Worm (Caenorhabditis elegans) whole organism, L3 larva: Measurements from ENCODE around the gene fbxc-25.

ENCODE experiments used
- R02D3.7 ChIP-seq: fragments of 150-350 bp; optimal IDR thresholded peaks from 2 replicates; lab custom pipeline; 2014; ENCODE audit warnings: missing biosample characterization, missing genetic modification characterization
- ZK546.5 ChIP-seq: sonication (generic microtip); optimal IDR thresholded peaks from 2 replicates; lab custom pipeline; 2017; ENCODE audit warnings: missing biosample characterization, missing genetic modification characterization
- aly-2 ChIP-seq: fragments of 150-350 bp; optimal IDR thresholded peaks from 2 replicates; lab custom pipeline; 2014; ENCODE audit warnings: missing biosample characterization, missing genetic modification characterization
- ama-1 ChIP-seq: fragments of 150-350 bp; optimal IDR thresholded peaks from 2 replicates; lab custom pipeline; 2018
- ceh-16 ChIP-seq: sonication (generic microtip); optimal IDR thresholded peaks from 2 replicates; lab custom pipeline; 2017; ENCODE audit warnings: missing biosample characterization, missing genetic modification characterization
- ceh-28 ChIP-seq: fragments of 150-350 bp; optimal IDR thresholded peaks from 2 replicates; lab custom pipeline; 2014; ENCODE audit warnings: missing biosample characterization, missing genetic modification reagents, missing genetic modification characterization
- ceh-82 ChIP-seq: fragments of 150-350 bp; optimal IDR thresholded peaks from 2 replicates; lab custom pipeline; 2014; ENCODE audit warnings: missing biosample characterization, missing genetic modification characterization
- ceh-9 ChIP-seq: sonication (generic microtip); optimal IDR thresholded peaks from 2 replicates; lab custom pipeline; 2018; ENCODE audit warnings: missing biosample characterization, missing genetic modification characterization
- egl-27 ChIP-seq: sonication (generic microtip); optimal IDR thresholded peaks from 4 replicates; lab custom pipeline; 2017; ENCODE audit warnings: missing biosample characterization, missing genetic modification reagents, missing genetic modification characterization
- egl-5 ChIP-seq: fragments of 150-350 bp; optimal IDR thresholded peaks from 2 replicates; lab custom pipeline; 2017; ENCODE audit warnings: missing biosample characterization, missing genetic modification reagents, missing genetic modification characterization, inconsistent platforms
- elt-2 ChIP-seq: sonication (generic microtip); optimal IDR thresholded peaks from 2 replicates; lab custom pipeline; 2016; ENCODE audit warnings: missing genetic modification reagents, mild to moderate bottlenecking, missing genetic modification characterization, missing compliant biosample characterization
- elt-3 ChIP-seq, 3 experiments: fragments of 150-350 bp in 1 of 3; sonication (generic microtip) in 2 of 3; optimal IDR thresholded peaks; 2 replicates in 2 of 3; 4 replicates in 1 of 3; lab custom pipeline; 2014 to 2017; ENCODE audit warnings: missing biosample characterization in 3 of 3, missing genetic modification characterization in 3 of 3
- fkh-10 ChIP-seq: sonication (generic microtip); optimal IDR thresholded peaks from 2 replicates; lab custom pipeline; 2017; ENCODE audit warnings: missing biosample characterization, missing genetic modification reagents, missing genetic modification characterization
- fkh-2 ChIP-seq: fragments of 150-350 bp; optimal IDR thresholded peaks from 2 replicates; lab custom pipeline; 2014; ENCODE audit warnings: missing biosample characterization, missing genetic modification reagents, missing genetic modification characterization
- hmg-11 ChIP-seq: sonication (generic microtip); optimal IDR thresholded peaks from 2 replicates; lab custom pipeline; 2016; ENCODE audit warnings: missing genetic modification characterization, missing compliant biosample characterization
- jun-1 ChIP-seq: fragments of 150-350 bp; optimal IDR thresholded peaks from 2 replicates; lab custom pipeline; 2014; ENCODE audit warnings: missing biosample characterization, missing genetic modification reagents, missing genetic modification characterization
- lin-39 ChIP-seq: fragments of 150-350 bp; optimal IDR thresholded peaks from 2 replicates; lab custom pipeline; 2018; ENCODE audit warnings: missing biosample characterization, missing genetic modification reagents, missing genetic modification characterization
- lsy-12 ChIP-seq: sonication (generic microtip); optimal IDR thresholded peaks from 2 replicates; lab custom pipeline; 2016; ENCODE audit warnings: mild to moderate bottlenecking, missing genetic modification characterization, missing compliant biosample characterization
- mml-1 ChIP-seq: fragments of 150-350 bp; sonication (generic microtip); optimal IDR thresholded peaks from 3 replicates; lab custom pipeline; 2014; ENCODE audit warnings: missing biosample characterization, missing genetic modification characterization
- nhr-12 ChIP-seq: fragments of 150-350 bp; optimal IDR thresholded peaks from 2 replicates; lab custom pipeline; 2014; ENCODE audit warnings: missing biosample characterization, missing genetic modification characterization
- nhr-237 ChIP-seq: fragments of 150-350 bp; optimal IDR thresholded peaks from 2 replicates; lab custom pipeline; 2014; ENCODE audit warnings: missing biosample characterization, missing genetic modification characterization
- nhr-25 ChIP-seq: sonication (generic microtip); optimal IDR thresholded peaks from 2 replicates; lab custom pipeline; 2017; ENCODE audit warnings: missing biosample characterization, missing genetic modification characterization
- nhr-28 ChIP-seq: fragments of 150-350 bp; optimal IDR thresholded peaks from 2 replicates; lab custom pipeline; 2014; ENCODE audit warnings: missing biosample characterization, missing genetic modification characterization
- nhr-43 ChIP-seq: sonication (generic microtip); optimal IDR thresholded peaks from 2 replicates; lab custom pipeline; 2016; ENCODE audit warnings: mild to moderate bottlenecking, missing genetic modification characterization, missing compliant biosample characterization; ENCODE audit not compliant: poor library complexity, severe bottlenecking
- nhr-76 ChIP-seq: fragments of 150-350 bp; sonication (generic microtip); optimal IDR thresholded peaks from 5 replicates; lab custom pipeline; 2014; ENCODE audit warnings: missing biosample characterization, missing genetic modification characterization
- nhr-77 ChIP-seq: fragments of 150-350 bp; optimal IDR thresholded peaks from 2 replicates; lab custom pipeline; 2014; ENCODE audit warnings: missing biosample characterization, missing genetic modification characterization
- pha-4 ChIP-seq: fragments of 150-350 bp; optimal IDR thresholded peaks from 2 replicates; lab custom pipeline; 2014; ENCODE audit warnings: missing biosample characterization, missing genetic modification reagents, missing genetic modification characterization
- pqm-1 ChIP-seq: fragments of 150-350 bp; optimal IDR thresholded peaks from 2 replicates; lab custom pipeline; 2017; ENCODE audit warnings: missing biosample characterization, missing genetic modification characterization, inconsistent platforms
- sea-2 ChIP-seq: fragments of 150-350 bp; sonication (generic microtip); optimal IDR thresholded peaks from 4 replicates; lab custom pipeline; 2014; ENCODE audit warnings: missing biosample characterization, missing genetic modification reagents, missing genetic modification characterization
- snpc-4 ChIP-seq: fragments of 150-350 bp; optimal IDR thresholded peaks from 2 replicates; lab custom pipeline; 2014; ENCODE audit warnings: missing biosample characterization, missing genetic modification characterization
- tbx-2 ChIP-seq: sonication (generic microtip); optimal IDR thresholded peaks from 2 replicates; lab custom pipeline; 2016; ENCODE audit warnings: mild to moderate bottlenecking, missing genetic modification characterization, missing compliant biosample characterization
- unc-39 ChIP-seq: sonication (generic microtip); optimal IDR thresholded peaks from 4 replicates; lab custom pipeline; 2017; ENCODE audit warnings: missing biosample characterization, missing genetic modification characterization
- zag-1 ChIP-seq: fragments of 150-350 bp; optimal IDR thresholded peaks from 2 replicates; lab custom pipeline; 2014; ENCODE audit warnings: missing biosample characterization, missing genetic modification characterization
- ztf-11 ChIP-seq: fragments of 150-350 bp; optimal IDR thresholded peaks from 2 replicates; lab custom pipeline; 2014; ENCODE audit warnings: missing biosample characterization, missing genetic modification characterization

Gene fbxc-25

DNA sequence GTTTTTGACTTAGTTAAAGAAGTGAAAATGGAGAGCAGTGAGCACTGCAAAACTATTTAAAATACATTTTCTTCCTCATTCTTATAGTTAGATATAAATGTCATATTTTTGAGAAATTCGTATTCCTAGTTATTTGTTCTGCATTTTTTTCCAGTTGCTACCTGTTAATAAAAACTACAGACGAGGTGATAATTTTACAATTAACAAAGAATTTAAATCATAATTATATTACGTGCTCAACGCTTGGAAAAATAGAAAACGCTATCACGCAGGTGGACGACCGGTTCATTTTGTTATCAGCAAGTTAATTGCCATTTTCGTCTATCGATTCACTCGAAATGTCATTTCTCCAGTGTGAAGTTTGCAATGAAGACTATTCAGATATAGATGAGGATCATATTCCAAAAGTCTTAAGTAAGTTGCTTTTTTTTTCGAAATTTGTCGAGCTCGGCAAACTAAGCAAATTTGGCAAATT is 21.9 kb upstream of the fbxc-25 start, which contains the start of the genes ZK1240.5 and ZK1240.9:
Gene ZK1240.5, minus strand, starts transcription at position 51 of the 475 bp plus-strand sequence.
Gene ZK1240.9, plus strand, starts transcription at position 307 of the 475 bp plus-strand sequence.
- TF ChIP-seq elt-2 (tag; lab: Kevin White, UChicago), result peak; percentile 74
- TF ChIP-seq ama-1 (lab: Kevin White, UChicago), result no peak

DNA sequence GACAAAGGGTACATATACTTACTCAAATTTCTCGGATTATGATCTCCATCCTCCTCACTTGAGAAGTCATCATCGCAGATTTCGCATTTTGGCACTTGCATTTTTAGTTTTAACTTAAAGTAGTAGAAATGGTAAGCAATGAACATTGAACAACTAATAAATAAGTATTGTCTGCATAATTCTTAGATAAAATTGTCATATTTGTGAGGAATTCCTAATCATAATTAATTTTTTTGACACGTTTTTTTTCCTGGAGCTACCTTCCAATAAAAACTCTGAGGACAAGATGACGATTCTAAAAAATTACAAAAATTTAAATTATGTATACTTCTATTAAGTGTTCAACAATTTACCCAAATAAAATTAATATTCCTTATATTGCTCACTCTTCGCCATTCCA is 16.7 kb upstream of the fbxc-25 start, which contains the start of the genes trim-21 and B0281.1:
Gene trim-21, minus strand, starts transcription at position 101 of the 400 bp plus-strand sequence.
Gene B0281.1, plus strand, starts transcription at position 321 of the 400 bp plus-strand sequence.
- TF ChIP-seq nhr-43 (tag; lab: Kevin White, UChicago) (no peak), nhr-12 (tag; lab: Kevin White, UChicago) (no peak), jun-1 (tag; lab: Kevin White, UChicago) (no peak)

DNA sequence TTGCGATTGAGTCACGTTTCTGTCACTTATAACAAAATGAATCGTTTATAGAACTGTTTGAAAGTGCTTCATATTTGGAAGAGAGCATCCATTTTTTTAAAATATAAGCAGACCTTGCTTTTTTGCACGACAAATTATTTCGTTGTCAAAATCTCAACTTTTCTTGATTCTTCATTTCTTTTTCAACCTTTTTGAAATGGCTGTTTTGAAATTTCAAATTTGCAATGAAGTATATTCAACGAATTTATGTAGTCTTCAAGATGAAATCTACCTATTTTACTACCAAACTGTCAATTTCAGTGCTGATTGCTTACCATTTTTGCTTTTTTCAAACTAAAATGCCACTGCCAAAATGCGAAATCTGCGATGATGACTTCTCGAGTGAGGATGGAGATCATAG is 10.7 kb upstream of the fbxc-25 start, which contains the start of gene B0281.3:
Gene B0281.3, plus strand, starts transcription at position 301 of the 400 bp plus-strand sequence.
- TF ChIP-seq hmg-11 (tag; lab: Kevin White, UChicago), result no peak
- TF ChIP-seq ztf-11 (tag; lab: Kevin White, UChicago), result no peak
- no peak for TF ChIP-seq egl-5 (tag; lab: Kevin White, UChicago)
- TF ChIP-seq egl-27 (tag; lab: Kevin White, UChicago), result no peak
- no peak for TF ChIP-seq sea-2 (GFP tag; lab: Kevin White, UChicago)
- no peak for TF ChIP-seq ceh-16
- TF ChIP-seq R02D3.7 (tag; lab: Kevin White, UChicago), result no peak
- no peak for TF ChIP-seq aly-2 (tag; lab: Kevin White, UChicago)
- no peak for TF ChIP-seq nhr-25 (tag; lab: Kevin White, UChicago)
- TF ChIP-seq elt-2 (tag; lab: Kevin White, UChicago), result no peak
- TF ChIP-seq nhr-43 (tag; lab: Kevin White, UChicago), result no peak
- no peak for TF ChIP-seq pha-4 (tag; lab: Kevin White, UChicago)
- no peak for TF ChIP-seq nhr-28 (tag; lab: Kevin White, UChicago)
- TF ChIP-seq lsy-12 (tag; lab: Kevin White, UChicago), result no peak
- no peak for TF ChIP-seq nhr-76 (tag; lab: Kevin White, UChicago)
- TF ChIP-seq lin-39 (tag; lab: Kevin White, UChicago), result no peak
- TF ChIP-seq ceh-28 (tag; lab: Kevin White, UChicago), result no peak
- TF ChIP-seq, all 47 proteins: peak for 0

DNA sequence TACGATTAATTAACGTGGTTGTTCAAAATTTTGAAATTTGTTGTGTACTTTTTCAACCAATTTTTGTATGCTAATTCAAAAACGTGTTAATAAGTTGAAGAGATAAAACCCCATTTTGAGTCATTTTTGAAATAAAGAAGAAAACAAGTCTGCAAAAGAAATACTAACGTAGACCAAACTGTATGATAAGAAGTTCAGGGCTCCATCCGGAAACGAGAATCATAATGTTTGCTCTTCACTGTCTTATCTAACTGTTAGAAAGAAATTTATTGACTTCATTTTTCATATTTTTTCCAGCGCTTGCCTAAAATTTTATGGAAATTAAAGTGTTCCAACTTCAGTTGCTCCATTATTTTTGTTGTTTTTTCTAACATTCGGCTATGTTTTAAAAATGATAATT is 9.4 kb upstream of the fbxc-25 start:
- peak; percentile 56 for TF ChIP-seq elt-2 (tag; lab: Kevin White, UChicago)
- no peak for TF ChIP-seq lin-39 (tag; lab: Kevin White, UChicago)
- peak; percentile 59 for TF ChIP-seq pqm-1
- TF ChIP-seq, all 47 proteins: peak for 2

DNA sequence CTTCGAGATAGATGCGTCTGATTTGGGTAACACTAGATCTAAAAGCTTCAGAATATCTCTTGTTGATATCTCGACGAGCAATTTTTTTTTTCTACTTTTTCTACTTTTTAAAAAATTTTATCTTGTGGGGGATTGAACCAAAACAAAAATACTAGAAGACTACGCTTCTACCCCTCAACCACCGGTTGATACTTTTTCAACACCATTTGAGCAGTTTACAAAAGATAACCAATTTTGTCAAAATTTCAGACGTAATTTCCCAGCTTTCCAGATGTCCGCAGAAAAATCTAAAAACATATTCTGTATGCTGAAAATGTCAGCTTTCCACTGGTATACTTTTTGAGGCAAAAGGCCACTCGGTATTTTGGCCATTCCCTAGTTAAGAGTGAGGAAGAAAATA is 8.5 kb upstream of the fbxc-25 start:
- TF ChIP-seq ceh-82 (no peak), elt-2 (tag; lab: Kevin White, UChicago) (no peak), nhr-28 (tag; lab: Kevin White, UChicago) (no peak), nhr-77 (tag; lab: Kevin White, UChicago) (no peak), nhr-237 (tag; lab: Kevin White, UChicago) (no peak), lin-39 (tag; lab: Kevin White, UChicago) (no peak), nhr-43 (tag; lab: Kevin White, UChicago) (no peak), ceh-9 (no peak), fkh-10 (no peak), mml-1 (tag; lab: Kevin White, UChicago) (no peak), tbx-2 (tag; lab: Kevin White, UChicago) (no peak), sea-2 (GFP tag; lab: Kevin White, UChicago) (no peak), hmg-11 (tag; lab: Kevin White, UChicago) (no peak), ceh-16 (no peak), snpc-4 (no peak)

DNA sequence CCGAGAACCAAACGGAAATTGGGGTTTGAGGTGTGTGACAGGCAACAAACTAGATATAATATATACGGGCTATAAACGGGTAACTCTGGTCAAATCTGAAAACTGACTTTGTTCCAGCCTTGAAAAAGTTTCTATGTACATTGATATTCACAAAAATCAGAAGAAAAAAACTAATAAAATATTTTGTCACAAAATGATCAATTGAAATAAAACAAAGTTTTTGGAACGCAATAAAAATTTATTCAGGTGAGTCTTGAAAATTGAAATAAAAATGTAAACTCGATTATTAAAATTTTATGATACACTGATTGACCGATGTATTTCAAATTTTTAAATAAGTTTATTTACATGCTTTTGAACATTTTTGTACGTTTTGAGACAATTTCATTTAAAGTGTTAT is 6.3 kb upstream of the fbxc-25 start, which contains the start of gene B0281.6:
Gene B0281.6, minus strand, starts transcription at position 101 of the 400 bp plus-strand sequence.
- no peak for TF ChIP-seq ZK546.5
- TF ChIP-seq unc-39, result no peak
- no peak for TF ChIP-seq fkh-2 (tag; lab: Kevin White, UChicago)
- TF ChIP-seq elt-3 (tag; optimal IDR thresholded peaks at IDR 0.05; lab: Kevin White, UChicago), result no peak
- TF ChIP-seq elt-2 (tag; lab: Kevin White, UChicago), result no peak
- no peak for TF ChIP-seq zag-1
